Worm (Caenorhabditis elegans): ENCODE measurements around the gene dsh-1.

DNA sequence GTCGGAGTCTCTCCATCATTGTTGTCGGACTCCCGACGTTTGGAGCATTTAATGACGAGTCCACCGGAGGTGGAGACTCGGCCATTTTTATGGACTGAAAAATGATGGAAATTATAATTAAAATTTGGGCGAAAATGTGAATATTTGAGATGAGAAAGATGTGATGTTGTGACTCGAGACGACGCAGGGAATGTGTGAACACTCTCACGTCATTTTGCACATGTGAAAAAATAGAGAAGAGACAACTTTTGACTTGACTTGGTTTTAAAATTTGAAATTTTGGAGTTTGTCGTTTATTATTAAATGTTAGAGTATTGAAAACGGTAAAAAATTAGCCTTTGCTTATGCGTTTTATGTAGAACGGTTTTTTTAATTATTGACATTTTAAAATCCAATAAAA, at the start of gene dsh-1:
- TF ChIP-seq mep-1 (tag; optimal IDR thresholded peaks at IDR 0.05) (no peak), ham-2 (GFP tag; optimal IDR thresholded peaks at IDR 0.05) (no peak), nhr-76 (tag; optimal IDR thresholded peaks at IDR 0.05) (no peak), nhr-28 (tag; optimal IDR thresholded peaks at IDR 0.05) (no peak)
